Worm (Caenorhabditis elegans): Measurements from ENCODE around the gene Y41C4A.12.
A peak's percentile ranks its signal among the peaks of the same experiment; 100 is the strongest.

Gene Y41C4A.12

ce11 chrIII:11746718-11747117, 20.2 kb upstream of the Y41C4A.12 start, which contains the start of gene mrt-2 (continued):
- TF ChIP-seq rec-8 (tag; optimal IDR thresholded peaks at IDR 0.05) (peak in 1 of 2 experiments; percentile 18), K12H6.12 (tag; optimal IDR thresholded peaks at IDR 0.05) (peak; percentile 42), ceh-27 (GFP tag; optimal IDR thresholded peaks at IDR 0.05) (peak; percentile 73), ccch-3 (GFP tag; optimal IDR thresholded peaks at IDR 0.05) (no peak), lir-1 (GFP tag; conservative IDR thresholded peaks at IDR 0.05) (peak; percentile 74), bed-2 (GFP tag; IDR thresholded peaks at IDR 0.05) (0 out of 2 replicates have a peak, but pooled peaks have one; percentile 46), cebp-1 (GFP tag; IDR thresholded peaks at IDR 0.05) (no peak), cebp-1 (tag; optimal IDR thresholded peaks at IDR 0.05) (peak; percentile 52), lin-40 (tag; optimal IDR thresholded peaks at IDR 0.05) (peak; percentile 78), mcd-1 (GFP tag; IDR thresholded peaks at IDR 0.05) (peak; percentile 80), nfyb-1 (GFP tag; IDR thresholded peaks at IDR 0.05) (peak; percentile 42; the same call in 1 of the 2 replicates), madf-3 (GFP tag; IDR thresholded peaks at IDR 0.05) (0 out of 2 replicates have a peak, but pooled peaks have one; percentile 39), him-1 (tag; optimal IDR thresholded peaks at IDR 0.05) (peak; percentile 32), zim-3 (tag; optimal IDR thresholded peaks at IDR 0.05) (no peak), ama-1 (optimal IDR thresholded peaks at IDR 0.05) (no peak), ama-1 (GFP tag; optimal IDR thresholded peaks at IDR 0.05) (no peak), madf-8 (GFP tag; conservative IDR thresholded peaks at IDR 0.05) (no peak; the same call in 1 of the 2 replicates), nhr-179 (tag; optimal IDR thresholded peaks at IDR 0.05) (no peak), F22D6.2 (tag; optimal IDR thresholded peaks at IDR 0.05) (peak; percentile 37), madf-6 (GFP tag; IDR thresholded peaks at IDR 0.05) (peak; percentile 67), D2030.7 (GFP tag; IDR thresholded peaks at IDR 0.05) (peak; percentile 38), madf-10 (tag; optimal IDR thresholded peaks at IDR 0.05) (peak; percentile 48), mes-4 (tag; optimal IDR thresholded peaks at IDR 0.05) (no peak)

- TF ChIP-seq mcd-1 (GFP tag; IDR thresholded peaks at IDR 0.05): no peak
- TF ChIP-seq B0019.2 (GFP tag; conservative IDR thresholded peaks at IDR 0.05): no peak
- no peak for TF ChIP-seq tbp1 (GFP tag; optimal IDR thresholded peaks at IDR 0.05)
- TF ChIP-seq F39B2.1 (GFP tag; IDR thresholded peaks at IDR 0.05): no peak
- no peak for TF ChIP-seq ekl-4 (GFP tag; IDR thresholded peaks at IDR 0.05)
- TF ChIP-seq C17E4.6 (GFP tag; IDR thresholded peaks at IDR 0.05): no peak
- TF ChIP-seq nfya-1 (tag; optimal IDR thresholded peaks at IDR 0.05; ENCODE audit: borderline replicate concordance, insufficient read depth): no peak
- TF ChIP-seq attf-3 (GFP tag; conservative IDR thresholded peaks at IDR 0.05): no peak
- TF ChIP-seq K12H6.12 (tag; optimal IDR thresholded peaks at IDR 0.05): no peak
- TF ChIP-seq nhr-120 (GFP tag; IDR thresholded peaks at IDR 0.05): no peak
These were observed 15.7 kb upstream of the Y41C4A.12 start for ce11 chrIII:11742191-11742590.

- TF ChIP-seq cebp-2 (GFP tag; IDR thresholded peaks at IDR 0.05) (no peak), hmg-1.2 (GFP tag; IDR thresholded peaks at IDR 0.05) (no peak), lsy-27 (tag; optimal IDR thresholded peaks at IDR 0.05; ENCODE audit: borderline replicate concordance, insufficient read depth) (no peak), ztf-3 (GFP tag; optimal IDR thresholded peaks at IDR 0.05) (no peak), F37B4.10 (GFP tag; IDR thresholded peaks at IDR 0.05) (no peak), nfyb-1 (GFP tag; IDR thresholded peaks at IDR 0.05) (no peak), sptf-2 (GFP tag; optimal IDR thresholded peaks at IDR 0.05) (no peak), sea-2 (GFP tag; IDR thresholded peaks at IDR 0.05) (no peak), lsl-1 (GFP tag; optimal IDR thresholded peaks at IDR 0.05) (no peak), unc-130 (GFP tag; optimal IDR thresholded peaks at IDR 0.05) (no peak)
These were observed 14.4 kb upstream of the Y41C4A.12 start for ce11 chrIII:11740868-11741267.

All from whole organism, young adult.